Worm (Caenorhabditis elegans) whole organism, late embryonic: ENCODE results near the gene fbxb-43.

ENCODE experiments used
- C08G9.2 ChIP-seq: sonication (generic microtip); optimal IDR thresholded peaks from 2 replicates; lab custom pipeline; 2016; ENCODE audit warnings: mild to moderate bottlenecking, missing genetic modification characterization, moderate library complexity, missing compliant biosample characterization
- C38D4.7 ChIP-seq: fragments of 200-800 bp; sonication (Bioruptor generic); optimal IDR thresholded peaks from 2 replicates; lab custom pipeline; 2018; ENCODE audit warnings: mild to moderate bottlenecking, missing genetic modification characterization, moderate library complexity, missing compliant biosample characterization
- F13H6.1 ChIP-seq: sonication (generic microtip); optimal IDR thresholded peaks from 2 replicates; lab custom pipeline; 2016; ENCODE audit warnings: missing genetic modification characterization, missing compliant biosample characterization
- T23F11.4 ChIP-seq: fragments of 200-800 bp; sonication (Bioruptor generic); optimal IDR thresholded peaks from 2 replicates; lab custom pipeline; 2018; ENCODE audit warnings: mild to moderate bottlenecking, missing genetic modification characterization, missing compliant biosample characterization
- ahr-1 ChIP-seq: sonication (generic microtip); optimal IDR thresholded peaks from 2 replicates; lab custom pipeline; 2016; ENCODE audit warnings: missing genetic modification characterization, missing compliant biosample characterization
- ceh-14 ChIP-seq: sonication (generic microtip); optimal IDR thresholded peaks from 2 replicates; lab custom pipeline; 2016; ENCODE audit warnings: missing genotype, missing genetic modification characterization, missing compliant biosample characterization
- ceh-18 ChIP-seq: sonication (generic microtip); optimal IDR thresholded peaks from 2 replicates; lab custom pipeline; 2016; ENCODE audit warnings: missing genetic modification characterization, missing compliant biosample characterization
- ceh-2 ChIP-seq: sonication (generic microtip); optimal IDR thresholded peaks from 2 replicates; lab custom pipeline; 2016; ENCODE audit warnings: missing genotype, missing genetic modification characterization, missing compliant biosample characterization
- ceh-31 ChIP-seq: sonication (generic microtip); optimal IDR thresholded peaks from 2 replicates; lab custom pipeline; 2016; ENCODE audit warnings: missing genetic modification characterization, missing compliant biosample characterization
- ceh-45 ChIP-seq: fragments of 200-800 bp; sonication (Bioruptor generic); IDR thresholded peaks from 2 replicates; pipeline ENCODE4 v1.3.6; 2022; ENCODE audit warnings: missing genetic modification reagents, missing genetic modification characterization, missing compliant biosample characterization
- ceh-48 ChIP-seq: sonication (generic microtip); optimal IDR thresholded peaks from 2 replicates; lab custom pipeline; 2016; ENCODE audit warnings: missing genetic modification characterization, inconsistent platforms, missing compliant biosample characterization
- ceh-6 ChIP-seq: fragments of 200-800 bp; sonication (Bioruptor generic); optimal IDR thresholded peaks from 2 replicates; lab custom pipeline; 2018; ENCODE audit warnings: mild to moderate bottlenecking, missing genetic modification characterization, missing compliant biosample characterization
- ceh-9 ChIP-seq: sonication (generic microtip); optimal IDR thresholded peaks from 2 replicates; lab custom pipeline; 2016; ENCODE audit warnings: mild to moderate bottlenecking, missing genetic modification characterization, inconsistent platforms, missing compliant biosample characterization
- dve-1 ChIP-seq: sonication (generic microtip); optimal IDR thresholded peaks from 2 replicates; lab custom pipeline; 2017; ENCODE audit warnings: antibody characterized with exemption, mild to moderate bottlenecking, missing genetic modification characterization, missing compliant biosample characterization
- elt-2 ChIP-seq: sonication (generic microtip); optimal IDR thresholded peaks from 2 replicates; lab custom pipeline; 2016; ENCODE audit warnings: missing genetic modification reagents, missing genetic modification characterization, missing compliant biosample characterization
- elt-4 ChIP-seq: sonication (generic microtip); optimal IDR thresholded peaks from 2 replicates; lab custom pipeline; 2016; ENCODE audit warnings: missing genetic modification characterization, missing compliant biosample characterization
- ets-4 ChIP-seq: sonication (generic microtip); optimal IDR thresholded peaks from 2 replicates; lab custom pipeline; 2016; ENCODE audit warnings: missing genetic modification characterization, missing compliant biosample characterization
- fax-1 ChIP-seq: sonication (generic microtip); optimal IDR thresholded peaks from 2 replicates; lab custom pipeline; 2016; ENCODE audit warnings: missing genotype, missing genetic modification characterization, missing compliant biosample characterization
- fkh-10 ChIP-seq: fragments of 150-350 bp; optimal IDR thresholded peaks from 2 replicates; lab custom pipeline; 2014; ENCODE audit warnings: missing biosample characterization, missing genetic modification reagents, missing genetic modification characterization
- fkh-6 ChIP-seq: sonication (generic microtip); optimal IDR thresholded peaks from 2 replicates; lab custom pipeline; 2016; ENCODE audit warnings: missing genetic modification characterization, missing compliant biosample characterization
- hlh-15 ChIP-seq: sonication (generic microtip); optimal IDR thresholded peaks from 2 replicates; lab custom pipeline; 2016; ENCODE audit warnings: missing genetic modification characterization, missing compliant biosample characterization
- hlh-30 ChIP-seq: sonication (generic microtip); optimal IDR thresholded peaks from 2 replicates; lab custom pipeline; 2017; ENCODE audit warnings: antibody characterized with exemption, missing genetic modification characterization, missing compliant biosample characterization; ENCODE audit not compliant: insufficient read depth
- hlh-6 ChIP-seq: sonication (generic microtip); optimal IDR thresholded peaks from 2 replicates; lab custom pipeline; 2016; ENCODE audit warnings: missing genotype, missing genetic modification characterization, missing compliant biosample characterization
- hlh-8 ChIP-seq: sonication (generic microtip); optimal IDR thresholded peaks from 2 replicates; lab custom pipeline; 2016; ENCODE audit warnings: missing genotype, missing genetic modification characterization, missing compliant biosample characterization
- nfya-1 ChIP-seq: sonication (generic microtip); optimal IDR thresholded peaks from 2 replicates; lab custom pipeline; 2017; ENCODE audit warnings: missing genetic modification characterization, mild to moderate bottlenecking, missing compliant biosample characterization, antibody characterized with exemption, moderate library complexity
- npax-4 ChIP-seq: sonication (generic microtip); optimal IDR thresholded peaks from 2 replicates; lab custom pipeline; 2016; ENCODE audit warnings: missing genetic modification characterization, missing compliant biosample characterization
- odd-2 ChIP-seq: sonication (generic microtip); optimal IDR thresholded peaks from 2 replicates; lab custom pipeline; 2017; ENCODE audit warnings: antibody characterized with exemption, mild to moderate bottlenecking, missing genetic modification characterization, missing compliant biosample characterization
- pag-3 ChIP-seq: sonication (generic microtip); optimal IDR thresholded peaks from 2 replicates; lab custom pipeline; 2016; ENCODE audit warnings: missing compliant biosample characterization, missing genetic modification characterization, borderline replicate concordance
- pax-1 ChIP-seq: fragments of 150-350 bp; optimal IDR thresholded peaks from 2 replicates; lab custom pipeline; 2014; ENCODE audit warnings: missing biosample characterization, missing genetic modification characterization
- pqm-1 ChIP-seq: sonication (generic microtip); optimal IDR thresholded peaks from 2 replicates; lab custom pipeline; 2016; ENCODE audit warnings: missing genetic modification characterization, missing compliant biosample characterization
- pros-1 ChIP-seq: fragments of 150-350 bp; optimal IDR thresholded peaks from 2 replicates; lab custom pipeline; 2014; ENCODE audit warnings: missing biosample characterization, missing genetic modification reagents, missing genetic modification characterization
- rnt-1 ChIP-seq: sonication (generic microtip); optimal IDR thresholded peaks from 2 replicates; lab custom pipeline; 2016; ENCODE audit warnings: missing genetic modification characterization, missing compliant biosample characterization
- syd-9 ChIP-seq: sonication (generic microtip); optimal IDR thresholded peaks from 2 replicates; lab custom pipeline; 2016; ENCODE audit warnings: mild to moderate bottlenecking, missing genetic modification characterization, moderate library complexity, missing compliant biosample characterization
- tbx-2 ChIP-seq: sonication (generic microtip); optimal IDR thresholded peaks from 2 replicates; lab custom pipeline; 2016; ENCODE audit warnings: missing genetic modification characterization, missing compliant biosample characterization
- tbx-7 ChIP-seq: sonication (generic microtip); optimal IDR thresholded peaks from 2 replicates; lab custom pipeline; 2016; ENCODE audit warnings: missing genotype, missing genetic modification characterization, missing compliant biosample characterization
- ttx-3 ChIP-seq: sonication (generic microtip); optimal IDR thresholded peaks from 2 replicates; lab custom pipeline; 2016; ENCODE audit warnings: missing genetic modification reagents, missing genetic modification characterization, missing compliant biosample characterization
- unc-3 ChIP-seq, 2 experiments: fragments of 200-800 bp in 1 of 2; sonication (Bioruptor generic) in 1 of 2; sonication (generic microtip) in 1 of 2; conservative IDR thresholded peaks in 1 of 2; optimal IDR thresholded peaks in 1 of 2; 2 replicates each; pipeline versions ENCODE4 v1.3.6 to Lab custom; 2016 to 2022; ENCODE audit warnings: missing compliant biosample characterization in 2 of 2, missing genetic modification characterization in 2 of 2, missing genetic modification reagents in 1 of 2
- unc-42 ChIP-seq: sonication (generic microtip); optimal IDR thresholded peaks from 2 replicates; lab custom pipeline; 2016; ENCODE audit warnings: missing genotype, missing genetic modification characterization, missing compliant biosample characterization
- unc-55 ChIP-seq: sonication (generic microtip); optimal IDR thresholded peaks from 2 replicates; lab custom pipeline; 2017; ENCODE audit warnings: missing biosample characterization, missing genetic modification reagents, missing genetic modification characterization
- unc-86 ChIP-seq: sonication (generic microtip); optimal IDR thresholded peaks from 2 replicates; lab custom pipeline; 2016; ENCODE audit warnings: missing genetic modification characterization, missing compliant biosample characterization
- ztf-16 ChIP-seq: sonication (generic microtip); optimal IDR thresholded peaks from 2 replicates; lab custom pipeline; 2017; ENCODE audit warnings: missing genetic modification characterization, missing compliant biosample characterization

The fbxb-43 gene

DNA sequence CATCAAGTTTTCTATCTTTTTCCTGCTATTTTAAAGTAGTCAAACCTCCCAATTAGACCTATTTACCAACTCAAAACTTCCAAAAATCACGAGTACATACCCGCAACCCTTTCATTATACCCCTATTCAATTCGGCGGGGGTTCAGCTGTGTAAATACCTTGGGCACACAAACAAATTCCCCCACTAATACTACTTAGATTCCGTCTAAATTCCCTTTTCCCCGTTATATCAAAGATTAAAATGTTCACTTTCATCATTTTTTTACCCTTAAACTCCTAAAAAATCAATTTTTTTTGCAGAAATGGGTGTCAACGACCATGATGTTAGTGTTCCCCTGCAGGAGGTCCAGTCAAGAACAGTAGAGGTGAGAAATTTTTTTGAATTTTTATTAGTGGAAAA is 31.8 kb upstream of the fbxb-43 start, which contains the start of gene fdgt-1:
TSS of gene fdgt-1 (plus strand) at position 301 of the 400 bp plus-strand sequence.
- TF ChIP-seq fkh-6 (no peak), elt-4 (tag; lab: Kevin White, UChicago) (no peak), tbx-2 (tag; lab: Kevin White, UChicago) (no peak), ceh-45 (GFP tag; lab: Robert Waterston, UW) (no peak), C38D4.7 (GFP tag; lab: Kevin White, UChicago) (no peak), hlh-6 (tag; lab: Kevin White, UChicago) (no peak), unc-42 (no peak), hlh-30 (tag; lab: Kevin White, UChicago) (no peak), ets-4 (no peak), elt-2 (no peak), ceh-14 (tag; lab: Kevin White, UChicago) (no peak), T23F11.4 (no peak)

DNA sequence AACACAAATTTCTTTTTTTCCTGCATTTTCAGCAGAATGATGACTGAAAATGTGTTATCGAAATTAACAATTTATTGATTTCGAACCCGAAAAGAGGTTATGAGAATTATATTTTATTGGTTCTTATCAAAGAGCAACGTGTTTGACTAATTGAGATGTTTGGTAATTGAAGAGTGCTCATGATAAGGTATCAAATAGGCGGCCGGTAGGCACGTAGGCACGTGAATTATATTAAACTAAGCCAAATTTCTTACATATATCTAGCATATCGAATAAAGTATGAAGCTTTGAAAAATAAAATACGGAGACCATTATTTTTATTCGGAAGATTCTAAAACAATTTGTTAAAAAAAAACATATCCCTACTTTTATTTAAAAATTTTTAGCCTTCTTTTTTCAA is 18.7 kb upstream of the fbxb-43 start, which contains the start of gene math-45:
TSS of gene math-45 (minus strand) at position 101 of the 400 bp plus-strand sequence.
- TF ChIP-seq pqm-1 (tag; lab: Kevin White, UChicago): no peak
- TF ChIP-seq ztf-16 (tag; lab: Kevin White, UChicago): no peak
- no peak for TF ChIP-seq pag-3
- TF ChIP-seq fkh-10: no peak
- TF ChIP-seq nfya-1 (tag; lab: Kevin White, UChicago): no peak
- TF ChIP-seq ceh-6: no peak
- TF ChIP-seq F13H6.1 (tag; lab: Kevin White, UChicago): no peak
- TF ChIP-seq dve-1 (tag; lab: Kevin White, UChicago): no peak
- no peak for TF ChIP-seq ttx-3
- no peak for TF ChIP-seq tbx-7
- TF ChIP-seq odd-2: no peak
- no peak for TF ChIP-seq ceh-9 (tag; lab: Kevin White, UChicago)
- TF ChIP-seq hlh-15 (tag; lab: Kevin White, UChicago): no peak
- TF ChIP-seq C08G9.2 (tag; lab: Kevin White, UChicago): no peak
- TF ChIP-seq unc-55 (GFP tag; lab: Kevin White, UChicago): no peak
- TF ChIP-seq, all 69 proteins: peak for 0

DNA sequence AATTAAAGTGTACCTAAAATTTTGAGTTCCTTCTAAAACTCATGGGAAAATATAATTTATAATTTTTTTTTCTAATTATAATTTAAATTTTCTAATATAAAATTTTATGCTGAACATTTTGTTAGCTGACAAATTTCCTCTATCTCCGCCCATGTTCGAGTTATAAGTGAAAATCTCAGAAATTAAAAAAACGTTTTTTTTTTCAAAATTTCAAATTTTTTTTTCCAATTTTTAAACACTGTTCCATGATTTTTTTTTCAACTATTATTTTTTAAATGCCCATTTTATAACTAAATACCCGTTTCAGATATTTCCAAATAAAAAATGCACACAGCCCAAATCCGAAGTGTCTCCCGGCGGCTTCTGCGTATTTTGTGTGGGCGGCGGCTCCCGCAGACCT is 17.1 kb upstream of the fbxb-43 start, which contains the start of gene Y51H7BR.8:
TSS of gene Y51H7BR.8 (plus strand) at position 301 of the 400 bp plus-strand sequence.
- no peak for TF ChIP-seq syd-9 (tag; lab: Kevin White, UChicago)
- no peak for TF ChIP-seq ceh-2
- no peak for TF ChIP-seq pax-1 (tag; lab: Kevin White, UChicago)
- no peak for TF ChIP-seq ahr-1
- TF ChIP-seq ztf-16 (tag; lab: Kevin White, UChicago): no peak
- TF ChIP-seq, all 69 proteins: peak for 0

DNA sequence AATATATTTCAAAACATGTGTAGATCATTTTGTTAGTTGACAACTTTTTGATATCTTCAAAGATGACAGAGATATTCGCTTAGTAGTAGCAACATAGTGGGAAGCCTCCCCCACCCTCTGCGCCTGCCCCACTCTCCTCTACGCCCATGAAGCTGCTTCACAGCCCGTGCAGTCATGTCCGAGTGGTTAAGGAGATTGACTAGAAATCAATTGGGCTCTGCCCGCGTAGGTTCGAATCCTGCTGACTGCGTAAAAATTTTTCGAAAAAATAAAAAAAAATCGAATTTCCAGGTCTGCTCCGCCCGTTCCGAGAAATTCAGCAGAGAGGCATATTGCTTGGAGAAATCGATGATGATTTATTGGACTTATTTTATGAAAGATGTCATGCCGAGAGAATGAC is 16.2 kb upstream of the fbxb-43 start:
- peak; percentile 43 for TF ChIP-seq ceh-48 (tag; lab: Kevin White, UChicago)
- TF ChIP-seq unc-86 (tag; lab: Kevin White, UChicago): no peak
- peak; percentile 15 for TF ChIP-seq ceh-18 (tag; lab: Kevin White, UChicago)
- no peak for TF ChIP-seq fax-1 (tag; lab: Kevin White, UChicago)
- peak; percentile 54 for TF ChIP-seq unc-42
- TF ChIP-seq syd-9 (tag; lab: Kevin White, UChicago): peak; percentile 22

DNA sequence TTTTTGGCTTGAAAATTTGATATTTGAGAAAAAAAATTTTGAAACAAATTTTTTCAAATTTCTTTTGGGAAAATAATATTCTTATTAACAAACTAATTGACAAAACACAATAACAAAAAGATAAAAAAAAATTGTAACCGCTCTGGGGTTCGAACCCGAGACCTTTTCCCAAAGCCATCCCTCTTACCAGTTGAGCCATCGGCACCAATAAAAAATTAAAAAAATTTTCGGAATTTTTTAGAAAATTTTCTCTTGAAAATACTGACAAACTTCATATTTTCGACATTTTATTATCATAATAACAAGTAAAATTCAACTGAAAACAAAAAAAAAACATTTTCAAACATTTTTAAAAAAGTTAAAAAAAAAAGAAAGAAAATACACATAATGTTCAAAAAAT is 14.1 kb upstream of the fbxb-43 start:
- TF ChIP-seq pag-3: no peak
- TF ChIP-seq pros-1 (tag; lab: Kevin White, UChicago): no peak
- TF ChIP-seq unc-55 (GFP tag; lab: Kevin White, UChicago): no peak
- TF ChIP-seq rnt-1: no peak
- no peak for TF ChIP-seq hlh-8 (tag; lab: Kevin White, UChicago)
- no peak for TF ChIP-seq unc-42
- no peak for TF ChIP-seq ceh-31
- no peak for TF ChIP-seq npax-4 (tag; lab: Kevin White, UChicago)
- no peak for TF ChIP-seq unc-3 (GFP tag; conservative IDR thresholded peaks at IDR 0.05; lab: Robert Waterston, UW)
- TF ChIP-seq unc-3 (tag; optimal IDR thresholded peaks at IDR 0.05; lab: Kevin White, UChicago): no peak
- no peak for TF ChIP-seq fkh-10
